Fruit fly (Drosophila melanogaster) whole organism, embryonic: ENCODE data around the gene Cul2.
A peak's percentile ranks its signal among the peaks of the same experiment; 100 is the strongest.

ENCODE experiments used
- Atf6 ChIP-seq: fragments of 200-800 bp; sonication (Bioruptor generic); IDR thresholded peaks from 2 replicates; pipeline ENCODE4 v1.3.6; 2022; ENCODE audit warnings: missing biosample characterization, missing genetic modification characterization
- CG10654 ChIP-seq: fragments of 200-800 bp; sonication (Bioruptor generic); optimal IDR thresholded peaks from 2 replicates; lab custom pipeline; 2016; ENCODE audit warnings: missing biosample characterization, missing genetic modification characterization
- CG10959 ChIP-seq: fragments of 200-800 bp; sonication (Bioruptor generic); IDR thresholded peaks from 2 replicates; pipeline ENCODE4 v1.3.6; 2022; ENCODE audit warnings: missing biosample characterization, missing genetic modification characterization
- CG10979 ChIP-seq: fragments of 200-800 bp; sonication (Bioruptor generic); optimal IDR thresholded peaks from 2 replicates; lab custom pipeline; 2018; ENCODE audit warnings: missing biosample characterization, mild to moderate bottlenecking, missing genetic modification characterization, moderate library complexity
- CG13296 ChIP-seq: fragments of 200-800 bp; sonication (Bioruptor generic); optimal IDR thresholded peaks from 3 replicates; lab custom pipeline; 2018; ENCODE audit warnings: missing biosample characterization, mild to moderate bottlenecking, missing genetic modification characterization
- CG14860 ChIP-seq: fragments of 200-800 bp; sonication (Bioruptor generic); IDR thresholded peaks from 3 replicates; pipeline ENCODE4 v1.3.6; 2022; ENCODE audit warnings: missing biosample characterization, missing genetic modification characterization; ENCODE audit not compliant: partially characterized antibody
- CG15514 ChIP-seq: fragments of 200-800 bp; sonication (Bioruptor generic); optimal IDR thresholded peaks from 3 replicates; lab custom pipeline; 2017; ENCODE audit warnings: missing biosample characterization, missing genetic modification characterization, mild to moderate bottlenecking, moderate library complexity, missing genetic modification reagents
- CG30431 ChIP-seq: fragments of 200-800 bp; sonication (Bioruptor generic); optimal IDR thresholded peaks from 2 replicates; lab custom pipeline; 2017; ENCODE audit warnings: missing biosample characterization, missing genetic modification characterization
- CG31224 ChIP-seq: fragments of 200-800 bp; sonication (Bioruptor generic); IDR thresholded peaks from 2 replicates; pipeline ENCODE4 v1.3.6; 2022; ENCODE audit warnings: missing biosample characterization, missing genetic modification characterization
- CG42726 ChIP-seq: fragments of 200-800 bp; sonication (Bioruptor generic); IDR thresholded peaks from 2 replicates; pipeline ENCODE4 v1.3.6; 2022; ENCODE audit warnings: missing biosample characterization, missing genetic modification characterization; ENCODE audit not compliant: partially characterized antibody
- CG6791 ChIP-seq: fragments of 200-800 bp; sonication (Bioruptor generic); IDR thresholded peaks from 3 replicates; pipeline ENCODE4 v1.3.6; 2022; ENCODE audit warnings: missing biosample characterization, missing genetic modification characterization; ENCODE audit not compliant: partially characterized antibody
- CG6854 ChIP-seq: fragments of 200-800 bp; sonication (Bioruptor generic); optimal IDR thresholded peaks from 3 replicates; lab custom pipeline; 2017; ENCODE audit warnings: missing biosample characterization, mild to moderate bottlenecking, missing genetic modification characterization
- CG7963 ChIP-seq: fragments of 200-800 bp; sonication (Bioruptor generic); IDR thresholded peaks from 3 replicates; pipeline ENCODE4 v1.3.6; 2022; ENCODE audit warnings: missing biosample characterization, missing genetic modification characterization; ENCODE audit not compliant: partially characterized antibody
- CG8089 ChIP-seq: fragments of 200-800 bp; sonication (Bioruptor generic); optimal IDR thresholded peaks from 3 replicates; lab custom pipeline; 2016; ENCODE audit warnings: missing biosample characterization, missing genetic modification characterization
- CG9797 ChIP-seq: fragments of 200-800 bp; sonication (Bioruptor generic); optimal IDR thresholded peaks from 3 replicates; lab custom pipeline; 2018; ENCODE audit warnings: missing biosample characterization, mild to moderate bottlenecking, missing genetic modification characterization
- CTCF ChIP-seq: fragments of 200-800 bp; sonication (Bioruptor generic); optimal IDR thresholded peaks from 2 replicates; lab custom pipeline; 2017; ENCODE audit warnings: missing biosample characterization, mild to moderate bottlenecking, missing genetic modification characterization, moderate library complexity
- Dll ChIP-seq: fragments of 200-800 bp; sonication (Bioruptor generic); IDR thresholded peaks from 4 replicates; pipeline ENCODE4 v1.3.6; 2022; ENCODE audit warnings: missing biosample characterization, missing genetic modification characterization; ENCODE audit not compliant: partially characterized antibody
- Elba2 ChIP-seq: fragments of 200-800 bp; sonication (Bioruptor generic); optimal IDR thresholded peaks from 3 replicates; lab custom pipeline; 2016; ENCODE audit warnings: missing biosample characterization, missing genetic modification characterization
- Fer3 ChIP-seq: fragments of 200-800 bp; sonication (Bioruptor generic); optimal IDR thresholded peaks from 2 replicates; lab custom pipeline; 2018; ENCODE audit warnings: missing biosample characterization, mild to moderate bottlenecking, missing genetic modification characterization, moderate library complexity
- Hr78 ChIP-seq, 2 experiments: fragments of 200-800 bp in 1 of 2; fragments of >200 bp in 1 of 2; sonication (Bioruptor generic) in 1 of 2; optimal IDR thresholded peaks; 2 replicates each; lab custom pipeline; 2017 to 2019; ENCODE audit warnings: missing biosample characterization in 2 of 2, missing genetic modification characterization in 2 of 2, mild to moderate bottlenecking in 1 of 2, moderate library complexity in 1 of 2
- Hsf ChIP-seq: fragments of 200-800 bp; sonication (Bioruptor generic); optimal IDR thresholded peaks from 3 replicates; lab custom pipeline; 2016; ENCODE audit warnings: missing biosample characterization, missing genetic modification characterization
- MESR4 ChIP-seq: fragments of 200-800 bp; sonication (Bioruptor generic); optimal IDR thresholded peaks from 2 replicates; lab custom pipeline; 2018; ENCODE audit warnings: missing biosample characterization, mild to moderate bottlenecking, missing genetic modification characterization, moderate library complexity
- Nf-YA ChIP-seq: fragments of 200-800 bp; sonication (Bioruptor generic); IDR thresholded peaks from 2 replicates; pipeline ENCODE4 v1.3.6; 2022; ENCODE audit warnings: missing biosample characterization, missing genetic modification characterization
- Nf-YB ChIP-seq: fragments of 200-800 bp; sonication (Bioruptor generic); optimal IDR thresholded peaks from 3 replicates; lab custom pipeline; 2019; ENCODE audit warnings: missing biosample characterization, mild to moderate bottlenecking, missing genetic modification characterization, moderate library complexity
- Poxn ChIP-seq: fragments of 200-800 bp; sonication (Bioruptor generic); IDR thresholded peaks from 2 replicates; pipeline ENCODE4 v1.3.6; 2022; ENCODE audit warnings: missing biosample characterization, missing genetic modification characterization
- Sox102F ChIP-seq: fragments of 200-800 bp; sonication (Bioruptor generic); optimal IDR thresholded peaks from 2 replicates; lab custom pipeline; 2018; ENCODE audit warnings: missing biosample characterization, mild to moderate bottlenecking, missing genetic modification characterization, moderate library complexity
- Stat92E ChIP-seq, 3 experiments: fragments of >200 bp in 2 of 3; fragments of 200-800 bp in 1 of 3; sonication (Bioruptor generic) in 1 of 3; optimal IDR thresholded peaks; 2 replicates each; lab custom pipeline; 2017 to 2019; ENCODE audit warnings: missing biosample characterization in 3 of 3, missing genetic modification characterization in 3 of 3, mild to moderate bottlenecking in 1 of 3, moderate library complexity in 1 of 3
- Tbp ChIP-seq: fragments of >200 bp; optimal IDR thresholded peaks from 2 replicates; lab custom pipeline; 2018; ENCODE audit warnings: missing biosample characterization, missing genetic modification characterization
- Trl ChIP-seq, 3 experiments: fragments of >200 bp in 2 of 3; fragments of 200-800 bp in 1 of 3; sonication (Bioruptor generic) in 1 of 3; optimal IDR thresholded peaks; 2 replicates in 1 of 3; 3 replicates in 2 of 3; lab custom pipeline; 2016 to 2017; ENCODE audit warnings: missing biosample characterization in 1 of 3, missing genetic modification characterization in 1 of 3
- bsh ChIP-seq, 2 experiments: fragments of 200-800 bp; sonication (Bioruptor generic); optimal IDR thresholded peaks; 2 replicates each; lab custom pipeline; 2017 to 2018; ENCODE audit warnings: mild to moderate bottlenecking in 2 of 2, missing biosample characterization in 2 of 2, missing genetic modification characterization in 2 of 2, moderate library complexity in 1 of 2
- chinmo ChIP-seq: fragments of 200-800 bp; sonication (Bioruptor generic); IDR thresholded peaks from 4 replicates; pipeline ENCODE4 v1.3.6; 2022; ENCODE audit warnings: missing biosample characterization, missing genetic modification characterization; ENCODE audit not compliant: partially characterized antibody
- dmrt11E ChIP-seq: fragments of 200-800 bp; sonication (Bioruptor generic); optimal IDR thresholded peaks from 3 replicates; lab custom pipeline; 2018; ENCODE audit warnings: missing biosample characterization, mild to moderate bottlenecking, missing genetic modification characterization, moderate library complexity
- gt ChIP-seq: fragments of 200-800 bp; sonication (Bioruptor generic); IDR thresholded peaks from 2 replicates; pipeline ENCODE4 v1.3.6; 2022; ENCODE audit warnings: missing biosample characterization, missing genetic modification characterization
- h ChIP-seq: fragments of >200 bp; optimal IDR thresholded peaks from 2 replicates; lab custom pipeline; 2017
- lilli ChIP-seq: fragments of 200-800 bp; sonication (Bioruptor generic); optimal IDR thresholded peaks from 3 replicates; lab custom pipeline; 2016; ENCODE audit warnings: missing biosample characterization, missing genetic modification characterization
- org-1 ChIP-seq: fragments of 200-800 bp; sonication (Bioruptor generic); optimal IDR thresholded peaks from 2 replicates; lab custom pipeline; 2017; ENCODE audit warnings: missing biosample characterization, missing genetic modification characterization
- p53 ChIP-seq: fragments of 200-800 bp; sonication (Bioruptor generic); optimal IDR thresholded peaks from 2 replicates; lab custom pipeline; 2016; ENCODE audit warnings: missing biosample characterization, missing genetic modification characterization
- pan ChIP-seq, 4 experiments: fragments of >200 bp in 3 of 4; fragments of 200-800 bp in 1 of 4; sonication (Bioruptor generic) in 1 of 4; optimal IDR thresholded peaks in 3 of 4; IDR thresholded peaks in 1 of 4; 2 replicates each; pipeline versions ENCODE4 v1.3.6 to Lab custom; 2017 to 2022; ENCODE audit warnings: missing biosample characterization in 2 of 4, missing genetic modification characterization in 2 of 4, mixed read lengths in 1 of 4
- rib ChIP-seq: fragments of 200-800 bp; sonication (Bioruptor generic); IDR thresholded peaks from 2 replicates; pipeline ENCODE4 v1.3.6; 2022; ENCODE audit warnings: missing biosample characterization, missing genetic modification characterization
- ro ChIP-seq: fragments of 200-800 bp; sonication (Bioruptor generic); IDR thresholded peaks from 2 replicates; pipeline ENCODE4 v1.3.6; 2022; ENCODE audit warnings: missing biosample characterization, missing genetic modification characterization
- seq ChIP-seq: fragments of 200-800 bp; sonication (Bioruptor generic); IDR thresholded peaks from 2 replicates; pipeline ENCODE4 v1.3.6; 2022; ENCODE audit warnings: missing biosample characterization, missing genetic modification characterization
- sim ChIP-seq: fragments of 200-800 bp; sonication (Bioruptor generic); IDR thresholded peaks from 2 replicates; pipeline ENCODE4 v1.3.6; 2022; ENCODE audit warnings: missing biosample characterization, missing genetic modification characterization
- sima ChIP-seq: fragments of 200-800 bp; sonication (Bioruptor generic); optimal IDR thresholded peaks from 2 replicates; lab custom pipeline; 2016; ENCODE audit warnings: missing biosample characterization, missing genetic modification characterization
- slbo ChIP-seq: fragments of 200-800 bp; sonication (Bioruptor generic); IDR thresholded peaks from 2 replicates; pipeline ENCODE4 v1.3.6; 2022; ENCODE audit warnings: missing biosample characterization, missing genetic modification characterization
- sob ChIP-seq: fragments of 200-800 bp; sonication (Bioruptor generic); IDR thresholded peaks from 2 replicates; pipeline ENCODE4 v1.3.6; 2022; ENCODE audit warnings: missing biosample characterization, missing genetic modification characterization
- tin ChIP-seq: fragments of 200-800 bp; sonication (Bioruptor generic); optimal IDR thresholded peaks from 3 replicates; lab custom pipeline; 2016; ENCODE audit warnings: missing biosample characterization, missing genetic modification characterization
- tx ChIP-seq: fragments of 200-800 bp; sonication (Bioruptor generic); optimal IDR thresholded peaks from 2 replicates; lab custom pipeline; 2016; ENCODE audit warnings: missing biosample characterization, missing genetic modification characterization
- unc-4 ChIP-seq: fragments of 200-800 bp; sonication (Bioruptor generic); IDR thresholded peaks from 2 replicates; pipeline ENCODE4 v1.3.6; 2022; ENCODE audit warnings: missing biosample characterization, missing genetic modification characterization; ENCODE audit not compliant: partially characterized antibody

The Cul2 gene

DNA sequence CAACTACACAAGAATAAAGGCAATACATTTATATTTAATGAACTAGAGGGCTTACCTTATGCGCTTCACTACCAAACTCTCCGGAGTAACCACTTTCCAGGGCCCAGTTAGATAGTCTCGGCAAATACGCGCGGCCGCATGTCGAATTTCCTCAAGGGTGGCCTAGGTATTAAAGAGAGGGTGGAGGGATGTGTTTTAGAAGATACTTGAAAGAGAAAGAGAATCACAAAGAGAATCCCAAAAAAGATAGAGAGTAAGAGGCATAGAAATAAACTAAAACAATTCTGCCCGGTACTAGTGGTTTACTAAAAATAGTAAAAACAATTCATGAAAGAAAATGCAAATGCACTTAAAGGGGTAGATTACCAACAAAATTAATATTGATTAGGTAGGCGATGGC, 40.6 kb upstream of the Cul2 start (continued):
- peak; percentile 64 for TF ChIP-seq Elba2 (GFP tag; lab: Kevin White, UChicago)
- no peak for TF ChIP-seq org-1 (GFP tag; lab: Kevin White, UChicago)
- TF ChIP-seq seq (GFP tag; lab: Robert Waterston, UW), result no peak
- TF ChIP-seq gt (GFP tag; lab: Robert Waterston, UW), result no peak
- no peak for TF ChIP-seq bsh (GFP tag; optimal IDR thresholded peaks at IDR 0.05; lab: Kevin White, UChicago)
- no peak for TF ChIP-seq CG10959 (GFP tag; lab: Robert Waterston, UW)
- TF ChIP-seq CG15514 (GFP tag; lab: Kevin White, UChicago), result no peak
- TF ChIP-seq CG13296 (GFP tag; lab: Kevin White, UChicago), result no peak
- peak; percentile 58 to 63 for TF ChIP-seq Trl (optimal IDR thresholded peaks at IDR 0.05; lab: Kevin White, UChicago)
- TF ChIP-seq Trl (GFP tag; optimal IDR thresholded peaks at IDR 0.05; lab: Kevin White, UChicago), result no peak
- no peak for TF ChIP-seq ro
- TF ChIP-seq unc-4 (GFP tag; lab: Robert Waterston, UW), result no peak
- no peak for TF ChIP-seq Fer3
- TF ChIP-seq MESR4 (GFP tag; lab: Kevin White, UChicago), result no peak
- TF ChIP-seq tin, result no peak
- TF ChIP-seq sob, result no peak
- no peak for TF ChIP-seq tx (GFP tag; lab: Kevin White, UChicago)
- TF ChIP-seq Hr78 (GFP tag; optimal IDR thresholded peaks at IDR 0.05; lab: Kevin White, UChicago), result no peak
- TF ChIP-seq slbo (GFP tag; lab: Robert Waterston, UW), result no peak
- no peak for TF ChIP-seq Tbp (GFP tag; lab: Kevin White, UChicago)
- TF ChIP-seq p53 (GFP tag; lab: Kevin White, UChicago), result no peak
- no peak for TF ChIP-seq CG8089 (GFP tag; lab: Kevin White, UChicago)
- no peak for TF ChIP-seq Sox102F (GFP tag; lab: Kevin White, UChicago)
- no peak for TF ChIP-seq sima
- TF ChIP-seq lilli (GFP tag; lab: Kevin White, UChicago), result no peak
- no peak for TF ChIP-seq CG6854 (GFP tag; lab: Kevin White, UChicago)
- TF ChIP-seq CG31224 (GFP tag; lab: Robert Waterston, UW), result no peak
- no peak for TF ChIP-seq sim
- no peak for TF ChIP-seq Nf-YA (GFP tag; lab: Robert Waterston, UW)
- TF ChIP-seq CG9797 (GFP tag; lab: Kevin White, UChicago), result no peak
- TF ChIP-seq CG7963 (GFP tag; lab: Robert Waterston, UW), result no peak
- no peak for TF ChIP-seq CG6791 (GFP tag; lab: Robert Waterston, UW)
- TF ChIP-seq, all 482 proteins: peak for 7

DNA sequence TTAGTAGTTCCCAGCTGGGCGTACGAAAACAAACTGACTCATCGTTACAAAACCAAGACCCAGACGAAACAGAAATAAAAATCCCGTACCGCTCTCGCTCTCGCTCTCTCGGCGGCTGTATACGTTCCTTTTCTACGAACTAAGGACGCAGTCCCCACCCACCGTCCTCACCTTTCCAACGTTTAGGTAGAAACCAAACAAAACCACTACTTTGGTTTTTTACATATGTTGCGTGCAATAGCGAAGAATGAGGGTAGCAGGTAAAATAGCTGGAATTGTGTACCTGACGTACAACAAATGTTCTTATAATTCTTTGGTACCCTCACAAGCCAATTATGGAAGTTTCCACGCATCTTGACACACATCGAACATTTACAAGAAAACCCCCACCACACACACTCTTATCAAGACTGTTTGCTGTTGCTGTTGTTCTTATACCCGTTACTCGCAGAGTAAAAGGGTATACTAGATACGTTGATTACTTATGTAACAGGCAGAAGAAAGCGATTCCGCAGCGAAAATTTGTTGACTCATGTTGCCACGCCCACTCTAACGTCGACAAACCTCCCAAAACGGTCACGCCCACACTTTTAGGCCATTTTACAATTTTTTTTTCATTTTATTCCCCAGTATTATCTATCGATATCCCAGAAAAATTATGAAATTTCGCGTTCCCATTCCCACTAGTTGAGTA, 39.6 kb upstream of the Cul2 start:
- TF ChIP-seq Fer3 (peak; percentile 24), CG10654 (peak; percentile 37), unc-4 (GFP tag; lab: Robert Waterston, UW) (no peak), pan (optimal IDR thresholded peaks at IDR 0.05; lab: Kevin White, UChicago) (peak in 1 of 2 experiments; percentile 66), pan (GFP tag; optimal IDR thresholded peaks at IDR 0.05 in 1 of 2, IDR thresholded peaks at IDR 0.05 in 1 of 2) (peak in 1 of 2 experiments; percentile 36), Poxn (GFP tag; lab: Robert Waterston, UW) (no peak), CTCF (GFP tag; lab: Kevin White, UChicago) (no peak), CG30431 (GFP tag; lab: Kevin White, UChicago) (peak; percentile 3), Nf-YB (no peak), chinmo (GFP tag; lab: Robert Waterston, UW) (0 out of 4 replicates have a peak, but pooled peaks have one; percentile 53), h (lab: Kevin White, UChicago) (no peak), CG42726 (no peak), Hsf (peak; percentile 22), Dll (GFP tag; lab: Robert Waterston, UW) (0 out of 4 replicates have a peak, but pooled peaks have one; percentile 51), CG14860 (no peak), CG6791 (GFP tag; lab: Robert Waterston, UW) (0 out of 3 replicates have a peak, but pooled peaks have one; percentile 18), CG10979 (tag; lab: Kevin White, UChicago) (peak; percentile 60), Atf6 (GFP tag; lab: Robert Waterston, UW) (peak; percentile 55), dmrt11E (peak; percentile 63), Stat92E (GFP tag; optimal IDR thresholded peaks at IDR 0.05; lab: Kevin White, UChicago) (peak in 1 of 3 experiments; percentile 98), rib (GFP tag; lab: Robert Waterston, UW) (peak; percentile 57; the same call in 1 of the 2 replicates)
